Worm (Caenorhabditis elegans) whole organism, L2 larva: ENCODE results near the gene ins-37.

Source experiments
- R02D3.7 ChIP-seq: fragments of 150-350 bp; optimal IDR thresholded peaks from 2 replicates; lab custom pipeline; 2014; ENCODE audit warnings: missing biosample characterization, missing genetic modification characterization
- ZK546.5 ChIP-seq: sonication (generic microtip); optimal IDR thresholded peaks from 2 replicates; lab custom pipeline; 2017; ENCODE audit warnings: missing biosample characterization, missing genetic modification characterization
- alr-1 ChIP-seq: fragments of 150-350 bp; optimal IDR thresholded peaks from 2 replicates; lab custom pipeline; 2014; ENCODE audit warnings: missing biosample characterization, missing genetic modification characterization
- aly-2 ChIP-seq: fragments of 150-350 bp; optimal IDR thresholded peaks from 2 replicates; lab custom pipeline; 2014; ENCODE audit warnings: missing biosample characterization, missing genetic modification characterization
- ama-1 ChIP-seq: fragments of 150-350 bp; optimal IDR thresholded peaks from 2 replicates; lab custom pipeline; 2018; ENCODE audit warnings: inconsistent platforms
- ceh-16 ChIP-seq: fragments of 150-350 bp; optimal IDR thresholded peaks from 2 replicates; lab custom pipeline; 2014; ENCODE audit warnings: missing biosample characterization, missing genetic modification characterization
- ceh-82 ChIP-seq: fragments of 150-350 bp; optimal IDR thresholded peaks from 2 replicates; lab custom pipeline; 2014; ENCODE audit warnings: missing biosample characterization, missing genetic modification characterization
- crh-2 ChIP-seq: sonication (generic microtip); optimal IDR thresholded peaks from 2 replicates; lab custom pipeline; 2017; ENCODE audit warnings: missing biosample characterization, missing genetic modification characterization
- dmd-4 ChIP-seq: sonication (generic microtip); optimal IDR thresholded peaks from 2 replicates; lab custom pipeline; 2017; ENCODE audit warnings: missing biosample characterization, missing genetic modification characterization
- egl-27 ChIP-seq: sonication (generic microtip); optimal IDR thresholded peaks from 3 replicates; lab custom pipeline; 2017; ENCODE audit warnings: missing biosample characterization, missing genetic modification reagents, missing genetic modification characterization
- elt-1 ChIP-seq: fragments of 150-350 bp; optimal IDR thresholded peaks from 2 replicates; lab custom pipeline; 2014; ENCODE audit warnings: missing biosample characterization, missing genetic modification characterization
- fos-1 ChIP-seq: fragments of 150-350 bp; optimal IDR thresholded peaks from 2 replicates; lab custom pipeline; 2014; ENCODE audit warnings: missing biosample characterization, missing genetic modification characterization
- lin-11 ChIP-seq: fragments of 150-350 bp; sonication (generic microtip); optimal IDR thresholded peaks from 2 replicates; lab custom pipeline; 2014; ENCODE audit warnings: missing biosample characterization, missing genetic modification characterization, inconsistent platforms, mixed read lengths
- lin-13 ChIP-seq: fragments of 150-350 bp; optimal IDR thresholded peaks from 2 replicates; lab custom pipeline; 2014; ENCODE audit warnings: missing biosample characterization, missing genetic modification reagents, missing genetic modification characterization
- lsy-2 ChIP-seq, 2 experiments: fragments of 150-350 bp in 1 of 2; sonication (generic microtip) in 1 of 2; optimal IDR thresholded peaks; 2 replicates each; lab custom pipeline; 2014 to 2017; ENCODE audit warnings: missing biosample characterization in 2 of 2, missing genetic modification characterization in 2 of 2
- nhr-10 ChIP-seq: sonication (generic microtip); optimal IDR thresholded peaks from 2 replicates; lab custom pipeline; 2017; ENCODE audit warnings: missing biosample characterization, missing genetic modification characterization
- nhr-11 ChIP-seq: fragments of 150-350 bp; optimal IDR thresholded peaks from 2 replicates; lab custom pipeline; 2014; ENCODE audit warnings: missing biosample characterization, missing genetic modification characterization
- nhr-129 ChIP-seq: fragments of 150-350 bp; optimal IDR thresholded peaks from 2 replicates; lab custom pipeline; 2014; ENCODE audit warnings: missing biosample characterization, missing genetic modification characterization
- nhr-21 ChIP-seq: fragments of 150-350 bp; optimal IDR thresholded peaks from 2 replicates; lab custom pipeline; 2014; ENCODE audit warnings: missing biosample characterization, missing genetic modification characterization
- nhr-237 ChIP-seq: fragments of 150-350 bp; optimal IDR thresholded peaks from 2 replicates; lab custom pipeline; 2014; ENCODE audit warnings: missing biosample characterization, missing genetic modification characterization
- nhr-25 ChIP-seq: fragments of 150-350 bp; sonication (generic microtip); optimal IDR thresholded peaks from 3 replicates; lab custom pipeline; 2014; ENCODE audit warnings: missing biosample characterization, missing genetic modification characterization
- nhr-6 ChIP-seq: fragments of 150-350 bp; optimal IDR thresholded peaks from 2 replicates; lab custom pipeline; 2014; ENCODE audit warnings: missing biosample characterization, missing genetic modification characterization
- peb-1 ChIP-seq: fragments of 150-350 bp; optimal IDR thresholded peaks from 2 replicates; lab custom pipeline; 2014; ENCODE audit warnings: missing biosample characterization, missing genetic modification characterization
- sem-4 ChIP-seq: fragments of 150-350 bp; optimal IDR thresholded peaks from 2 replicates; lab custom pipeline; 2014; ENCODE audit warnings: missing biosample characterization, missing genetic modification reagents, missing genetic modification characterization
- skn-1 ChIP-seq: sonication (generic microtip); optimal IDR thresholded peaks from 2 replicates; lab custom pipeline; 2017; ENCODE audit warnings: missing biosample characterization, missing genetic modification characterization
- sma-3 ChIP-seq: sonication (generic microtip); optimal IDR thresholded peaks from 2 replicates; lab custom pipeline; 2016; ENCODE audit warnings: missing genetic modification reagents, missing genetic modification characterization, missing compliant biosample characterization
- snpc-4 ChIP-seq: fragments of 150-350 bp; optimal IDR thresholded peaks from 2 replicates; lab custom pipeline; 2014; ENCODE audit warnings: missing biosample characterization, missing genetic modification characterization
- unc-55 ChIP-seq: fragments of 150-350 bp; sonication (generic microtip); optimal IDR thresholded peaks from 3 replicates; lab custom pipeline; 2014; ENCODE audit warnings: missing biosample characterization, missing genetic modification reagents, missing genetic modification characterization
- unc-62 ChIP-seq: fragments of 150-350 bp; optimal IDR thresholded peaks from 2 replicates; lab custom pipeline; 2014; ENCODE audit warnings: missing biosample characterization, missing genetic modification reagents, missing genetic modification characterization
- zag-1 ChIP-seq: fragments of 150-350 bp; optimal IDR thresholded peaks from 2 replicates; lab custom pipeline; 2014; ENCODE audit warnings: missing biosample characterization, missing genetic modification characterization
- ztf-4 ChIP-seq: fragments of 150-350 bp; optimal IDR thresholded peaks from 2 replicates; lab custom pipeline; 2014; ENCODE audit warnings: missing biosample characterization, missing genetic modification characterization

Gene ins-37

DNA sequence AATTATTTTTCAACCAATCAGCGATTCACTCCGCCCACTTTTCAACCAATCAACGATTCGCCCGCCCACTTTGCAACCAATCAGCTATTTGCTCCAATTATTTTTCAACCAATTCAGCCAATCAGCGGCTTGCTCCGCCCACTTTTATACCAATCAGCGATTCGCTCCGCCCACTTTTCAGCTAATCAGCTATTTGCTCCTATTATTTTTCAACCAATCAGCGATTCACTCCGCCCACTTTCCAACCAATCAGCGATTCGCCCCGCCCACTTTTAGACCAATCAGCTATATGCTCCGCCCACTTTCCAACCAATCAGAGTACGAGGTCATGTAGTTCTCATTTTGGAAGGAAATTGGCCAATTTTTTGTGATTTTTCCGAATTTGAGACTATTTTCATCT lies 19.4 kb upstream of the ins-37 start:
- no peak for TF ChIP-seq fos-1 (tag; lab: Kevin White, UChicago)
- no peak for TF ChIP-seq elt-1 (tag; lab: Kevin White, UChicago)
- TF ChIP-seq ceh-16, result no peak
- no peak for TF ChIP-seq peb-1
- TF ChIP-seq ZK546.5 (tag; lab: Kevin White, UChicago), result no peak
- no peak for TF ChIP-seq lin-11 (tag; lab: Kevin White, UChicago)
- TF ChIP-seq unc-62 (GFP tag; lab: Kevin White, UChicago), result no peak
- TF ChIP-seq sem-4 (tag; lab: Kevin White, UChicago), result no peak
- TF ChIP-seq ztf-4 (tag; lab: Kevin White, UChicago), result no peak
- no peak for TF ChIP-seq alr-1 (tag; lab: Kevin White, UChicago)
- no peak for TF ChIP-seq nhr-11 (tag; lab: Kevin White, UChicago)
- no peak for TF ChIP-seq R02D3.7 (tag; lab: Kevin White, UChicago)
- TF ChIP-seq ama-1, result no peak
- no peak for TF ChIP-seq sma-3 (GFP tag; lab: Kevin White, UChicago)
- TF ChIP-seq lin-13 (GFP tag; lab: Kevin White, UChicago), result no peak
- no peak for TF ChIP-seq nhr-6 (tag; lab: Kevin White, UChicago)
- no peak for TF ChIP-seq nhr-129
- TF ChIP-seq nhr-10, result no peak
- TF ChIP-seq, all 48 proteins: peak for 0

DNA sequence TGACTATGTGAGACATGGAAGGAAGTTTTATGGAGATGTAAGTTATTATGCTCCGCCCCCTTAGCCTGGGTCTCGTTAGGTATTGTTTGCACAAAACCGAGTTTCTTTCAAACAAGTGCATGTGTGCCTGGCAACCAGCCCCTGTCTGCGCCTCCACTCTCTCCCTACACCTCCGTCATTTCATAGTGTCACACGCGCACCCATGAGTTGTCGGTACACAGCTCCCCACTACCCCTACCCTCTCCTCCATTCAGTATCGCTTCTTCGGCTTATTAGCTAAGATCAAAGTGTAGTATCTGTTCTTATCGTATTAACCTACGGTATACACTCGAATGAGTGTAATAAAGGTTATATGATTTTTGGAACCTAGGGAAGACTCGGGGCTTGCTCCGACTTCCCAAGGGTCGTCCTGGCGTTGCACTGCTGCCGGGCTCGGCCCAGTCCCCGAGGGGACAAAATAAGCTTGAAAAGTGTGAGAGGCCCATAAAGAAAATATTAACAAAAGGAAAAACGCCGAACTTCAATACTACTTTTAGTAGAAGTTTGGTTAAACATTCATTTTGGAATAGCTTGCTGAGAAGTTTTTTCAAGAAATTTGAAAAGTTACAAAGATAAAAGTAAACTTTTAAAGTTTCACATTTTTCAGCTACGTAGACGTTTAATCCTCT lies 16.8 kb upstream of the ins-37 start:
- TF ChIP-seq lsy-2 (tag; optimal IDR thresholded peaks at IDR 0.05; lab: Kevin White, UChicago), result peak in 1 of 2 experiments; percentile 11
- peak; percentile 29 for TF ChIP-seq nhr-21 (tag; lab: Kevin White, UChicago)
- peak; percentile 11 for TF ChIP-seq ama-1
- peak; percentile 3 for TF ChIP-seq fos-1 (tag; lab: Kevin White, UChicago)
- peak; percentile 88 for TF ChIP-seq snpc-4 (tag; lab: Kevin White, UChicago)
- TF ChIP-seq sma-3 (GFP tag; lab: Kevin White, UChicago), result peak; percentile 52
- TF ChIP-seq crh-2 (tag; lab: Kevin White, UChicago), result peak; percentile 53

DNA sequence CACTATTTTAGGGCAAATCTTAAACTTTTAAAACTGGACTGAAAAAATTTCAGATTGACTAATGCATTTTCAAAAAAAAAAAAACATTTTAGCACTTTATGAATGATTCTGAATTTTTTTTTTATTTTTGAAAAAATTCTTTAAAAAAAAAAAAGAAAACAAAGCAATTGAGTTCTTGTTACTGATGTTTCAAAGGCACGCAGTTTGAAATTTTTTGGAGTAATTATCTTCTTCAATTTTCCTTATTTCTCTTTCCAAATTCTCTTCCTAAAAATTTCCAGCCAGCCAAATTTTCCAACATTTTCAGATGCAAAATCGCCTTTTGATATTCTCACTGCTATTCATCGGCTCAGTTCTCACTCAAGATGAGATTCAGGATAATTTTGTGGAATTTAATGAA lies 16.1 kb upstream of the ins-37 start, which contains the start of gene F08G2.8:
Gene F08G2.8 (plus strand): TSS at position 301 of the 400 bp plus-strand sequence.
- no peak for TF ChIP-seq nhr-10
- no peak for TF ChIP-seq dmd-4 (tag; lab: Kevin White, UChicago)
- TF ChIP-seq fos-1 (tag; lab: Kevin White, UChicago), result no peak
- no peak for TF ChIP-seq skn-1 (tag; lab: Kevin White, UChicago)
- no peak for TF ChIP-seq zag-1 (tag; lab: Kevin White, UChicago)
- no peak for TF ChIP-seq lin-13 (GFP tag; lab: Kevin White, UChicago)
- no peak for TF ChIP-seq aly-2 (tag; lab: Kevin White, UChicago)
- TF ChIP-seq R02D3.7 (tag; lab: Kevin White, UChicago), result no peak
- TF ChIP-seq ZK546.5 (tag; lab: Kevin White, UChicago), result no peak

DNA sequence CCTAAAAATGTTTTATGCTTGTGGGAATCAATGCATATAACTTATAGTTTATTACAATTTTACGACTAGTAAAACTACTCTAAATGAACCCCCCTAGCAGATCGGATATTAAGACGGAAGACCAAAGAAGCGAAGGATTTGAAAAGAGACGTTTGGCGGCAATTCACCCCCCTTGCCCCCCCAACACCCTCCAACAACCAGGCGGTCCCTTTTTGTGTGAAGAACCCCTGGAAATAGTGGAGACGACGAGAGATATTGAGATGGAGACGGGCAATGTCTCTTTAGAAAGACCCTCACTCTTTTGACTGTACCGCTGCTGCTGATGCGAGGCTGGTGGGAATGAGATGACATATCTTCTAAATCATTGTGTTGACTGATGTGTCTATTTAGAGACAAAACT lies 11.5 kb upstream of the ins-37 start:
- TF ChIP-seq ama-1, result no peak
- TF ChIP-seq lsy-2 (tag; optimal IDR thresholded peaks at IDR 0.05; lab: Kevin White, UChicago), result peak in 1 of 2 experiments; percentile 15
- no peak for TF ChIP-seq unc-55

DNA sequence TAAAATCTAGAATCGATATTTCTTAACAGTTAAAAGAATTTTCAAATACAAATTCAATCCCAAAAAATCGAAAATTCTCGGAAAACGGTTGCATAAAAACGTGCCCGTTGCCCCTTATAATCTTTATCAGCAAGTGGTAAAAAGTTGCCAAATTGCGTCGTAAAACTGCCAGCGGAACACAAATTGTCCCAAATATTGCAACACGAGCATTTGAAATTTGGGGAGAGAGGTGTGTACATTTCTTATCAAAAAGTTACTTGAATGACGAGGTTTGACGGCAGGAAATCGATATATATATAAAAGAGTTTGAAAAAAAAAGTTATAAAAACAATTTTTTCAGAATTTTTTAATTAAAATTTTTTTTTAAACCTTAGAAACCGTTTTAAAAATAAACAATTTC lies 10.1 kb upstream of the ins-37 start:
- TF ChIP-seq fos-1 (tag; lab: Kevin White, UChicago) (peak; percentile 77), crh-2 (tag; lab: Kevin White, UChicago) (peak; percentile 43), elt-1 (tag; lab: Kevin White, UChicago) (no peak), egl-27 (tag; lab: Kevin White, UChicago) (no peak)

DNA sequence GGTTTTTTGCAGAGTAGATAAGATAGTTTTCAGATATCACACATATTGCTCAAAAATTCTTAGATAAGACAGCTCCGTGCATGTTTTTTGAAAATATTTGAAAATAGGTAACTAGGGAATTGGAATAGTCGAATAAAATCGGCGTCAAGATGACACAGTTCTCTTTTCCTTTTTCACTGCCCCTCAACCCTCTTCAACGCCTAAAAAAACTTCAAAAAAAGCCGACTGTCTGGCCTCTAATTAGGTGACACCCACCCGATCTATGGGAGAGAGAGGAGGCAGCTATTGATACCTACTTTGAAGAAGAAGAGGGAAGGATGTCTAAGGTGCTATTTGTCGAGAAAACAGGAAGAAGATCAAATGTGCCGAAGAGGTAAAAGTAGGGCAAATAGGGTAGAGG lies 6.4 kb upstream of the ins-37 start:
- TF ChIP-seq nhr-10 (no peak), egl-27 (tag; lab: Kevin White, UChicago) (no peak), lin-11 (tag; lab: Kevin White, UChicago) (no peak), nhr-25 (tag; lab: Kevin White, UChicago) (no peak), ztf-4 (tag; lab: Kevin White, UChicago) (no peak), nhr-237 (tag; lab: Kevin White, UChicago) (no peak), unc-55 (no peak), aly-2 (tag; lab: Kevin White, UChicago) (no peak), ceh-82 (tag; lab: Kevin White, UChicago) (no peak), skn-1 (tag; lab: Kevin White, UChicago) (no peak), ceh-16 (no peak)
